Fruit fly (Drosophila melanogaster): Measurements from ENCODE around the gene CG14717.
A peak's percentile ranks its signal among the peaks of the same experiment; 100 is the strongest.

Gene CG14717

DNA sequence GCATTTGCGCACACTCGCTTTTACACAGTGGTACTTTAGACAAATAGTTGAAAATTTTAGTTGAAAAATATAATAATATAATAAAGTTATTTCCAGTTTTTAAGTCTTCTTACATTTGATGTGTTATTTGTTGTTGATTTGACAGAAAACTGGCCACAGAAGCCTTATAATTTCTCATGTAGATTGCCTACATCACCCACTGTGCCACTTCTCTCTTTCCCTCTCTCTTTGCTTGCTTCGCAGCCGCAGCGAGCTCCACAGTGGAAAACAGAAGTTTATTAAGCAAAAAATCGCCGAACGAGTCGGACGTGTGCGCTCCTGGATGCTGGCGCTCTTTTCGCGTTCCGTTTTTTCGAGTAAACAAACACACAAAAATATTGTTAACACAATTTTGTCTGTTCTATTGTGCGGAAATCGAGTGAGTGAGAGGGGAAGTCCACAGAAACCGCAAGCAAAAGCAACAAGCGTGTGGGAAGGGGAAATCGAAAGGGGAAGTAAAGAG is 40.4 kb upstream of the CG14717 start, which contains the start of gene CG42327 (continued):
- peak; percentile 26; the same call in 1 of the 2 replicates for TF ChIP-seq CkIIα-i1 (GFP tag; IDR thresholded peaks at IDR 0.05)
- TF ChIP-seq Dek (tag; optimal IDR thresholded peaks at IDR 0.05), result peak; percentile 89
- TF ChIP-seq CG16815 (GFP tag; optimal IDR thresholded peaks at IDR 0.05), result peak; percentile 89
- TF ChIP-seq Ssrp (tag; optimal IDR thresholded peaks at IDR 0.05), result peak; percentile 93
- 0 out of 2 replicates have a peak, but pooled peaks have one; percentile 54 for TF ChIP-seq ham (GFP tag; IDR thresholded peaks at IDR 0.05)
- TF ChIP-seq CG6654 (GFP tag; optimal IDR thresholded peaks at IDR 0.05), result peak; percentile 77
- TF ChIP-seq bigmax (GFP tag; optimal IDR thresholded peaks at IDR 0.05), result peak; percentile 24
- TF ChIP-seq fd64A (GFP tag; optimal IDR thresholded peaks at IDR 0.05), result peak; percentile 68
- TF ChIP-seq CG17328 (GFP tag; IDR thresholded peaks at IDR 0.05), result peak; percentile 98
- TF ChIP-seq CG9609 (GFP tag; optimal IDR thresholded peaks at IDR 0.05), result peak; percentile 79
- TF ChIP-seq Bgb (GFP tag; IDR thresholded peaks at IDR 0.05; ENCODE audit: partially characterized antibody), result peak; percentile 50
- TF ChIP-seq CG18599 (GFP tag; optimal IDR thresholded peaks at IDR 0.05), result peak; percentile 95
- TF ChIP-seq sc (optimal IDR thresholded peaks at IDR 0.05), result no peak
- peak; percentile 95 for TF ChIP-seq sc (GFP tag; optimal IDR thresholded peaks at IDR 0.05)
- peak; percentile 84 for TF ChIP-seq jumu (GFP tag; optimal IDR thresholded peaks at IDR 0.05)
- TF ChIP-seq CG12299 (tag; optimal IDR thresholded peaks at IDR 0.05), result peak; percentile 91
- TF ChIP-seq Gsc (GFP tag; IDR thresholded peaks at IDR 0.05), result peak; percentile 67
- TF ChIP-seq ara (GFP tag; IDR thresholded peaks at IDR 0.05), result peak; percentile 97
- TF ChIP-seq phol (tag; optimal IDR thresholded peaks at IDR 0.05), result peak; percentile 94
- TF ChIP-seq peb (GFP tag; IDR thresholded peaks at IDR 0.05), result peak; percentile 93
- TF ChIP-seq Lpt (GFP tag; optimal IDR thresholded peaks at IDR 0.05), result no peak
- TF ChIP-seq slbo (GFP tag; IDR thresholded peaks at IDR 0.05), result peak; percentile 90
- peak; percentile 88 for TF ChIP-seq lilli (GFP tag; optimal IDR thresholded peaks at IDR 0.05)
- no peak for TF ChIP-seq yki (optimal IDR thresholded peaks at IDR 0.05)
- no peak for TF ChIP-seq Hey (tag; optimal IDR thresholded peaks at IDR 0.05)
- peak; percentile 52 for TF ChIP-seq CG13624 (GFP tag; optimal IDR thresholded peaks at IDR 0.05)
- TF ChIP-seq eyg (GFP tag; optimal IDR thresholded peaks at IDR 0.05), result peak; percentile 56
- TF ChIP-seq pita (GFP tag; optimal IDR thresholded peaks at IDR 0.05), result no peak
- peak; percentile 73 for TF ChIP-seq fd102C (GFP tag; optimal IDR thresholded peaks at IDR 0.05)
- TF ChIP-seq fru (optimal IDR thresholded peaks at IDR 0.05), result no peak
- peak; percentile 22 for TF ChIP-seq zf30C (GFP tag; optimal IDR thresholded peaks at IDR 0.05)
- TF ChIP-seq HLH4C (GFP tag; IDR thresholded peaks at IDR 0.05; ENCODE audit: partially characterized antibody), result peak; percentile 41; the same call in 2 of the 3 replicates
- TF ChIP-seq zfh1 (GFP tag; IDR thresholded peaks at IDR 0.05), result peak; percentile 98
- peak; percentile 84; the same call in 2 of the 3 replicates for TF ChIP-seq sr (GFP tag; IDR thresholded peaks at IDR 0.05)
- peak; percentile 89 for TF ChIP-seq CG3163 (GFP tag; optimal IDR thresholded peaks at IDR 0.05)
- peak; percentile 90 for TF ChIP-seq Hsf (GFP tag; optimal IDR thresholded peaks at IDR 0.05)
- TF ChIP-seq CG8478 (optimal IDR thresholded peaks at IDR 0.05), result no peak
- TF ChIP-seq cato (GFP tag; optimal IDR thresholded peaks at IDR 0.05; ENCODE audit: borderline replicate concordance), result peak; percentile 90
- TF ChIP-seq sima (GFP tag; optimal IDR thresholded peaks at IDR 0.05), result peak; percentile 16
- TF ChIP-seq Dip2 (GFP tag; IDR thresholded peaks at IDR 0.05), result peak; percentile 65
- peak; percentile 93 for TF ChIP-seq ap (GFP tag; IDR thresholded peaks at IDR 0.05)
- TF ChIP-seq CG33557 (GFP tag; optimal IDR thresholded peaks at IDR 0.05), result peak; percentile 73
- TF ChIP-seq CG15269 (tag; optimal IDR thresholded peaks at IDR 0.05), result peak; percentile 94
- TF ChIP-seq dm (GFP tag; optimal IDR thresholded peaks at IDR 0.05), result peak; percentile 65
- peak; percentile 81 for TF ChIP-seq CG10431 (GFP tag; optimal IDR thresholded peaks at IDR 0.05)
- TF ChIP-seq CG8944 (GFP tag; optimal IDR thresholded peaks at IDR 0.05), result peak; percentile 81
- TF ChIP-seq Sin3A (optimal IDR thresholded peaks at IDR 0.05), result no peak
- TF ChIP-seq CG11398 (GFP tag; optimal IDR thresholded peaks at IDR 0.05), result peak; percentile 16
- TF ChIP-seq Camta (GFP tag; optimal IDR thresholded peaks at IDR 0.05), result peak; percentile 87
- TF ChIP-seq CG9876 (GFP tag; optimal IDR thresholded peaks at IDR 0.05), result peak; percentile 45
- peak; percentile 69 for TF ChIP-seq CG11085 (GFP tag; IDR thresholded peaks at IDR 0.05)
- peak; percentile 88 for TF ChIP-seq CG7271 (tag; optimal IDR thresholded peaks at IDR 0.05)
- peak; percentile 92 for TF ChIP-seq CG1602 (GFP tag; optimal IDR thresholded peaks at IDR 0.05)
